Worm (Caenorhabditis elegans) whole organism, young adult: Measurements from ENCODE around the gene dsl-2.
A peak's percentile ranks its signal among the peaks of the same experiment; 100 is the strongest.

Experiments
- F33H1.4 ChIP-seq: fragments of 200-800 bp; sonication (Bioruptor generic); IDR thresholded peaks from 2 replicates; pipeline ENCODE4 v1.3.6; 2022; ENCODE audit warnings: missing genetic modification reagents, missing genetic modification characterization, missing compliant biosample characterization
- F57C9.4 ChIP-seq: sonication (generic microtip); optimal IDR thresholded peaks from 2 replicates; lab custom pipeline; 2017; ENCODE audit warnings: mild to moderate bottlenecking, missing genetic modification characterization, missing compliant biosample characterization
- K11D2.4 ChIP-seq: fragments of 200-800 bp; sonication (Bioruptor generic); IDR thresholded peaks from 2 replicates; pipeline ENCODE4 v1.3.6; 2022; ENCODE audit warnings: missing genetic modification reagents, missing genetic modification characterization, missing compliant biosample characterization
- K12H6.12 ChIP-seq: fragments of 200-800 bp; sonication (Bioruptor generic); optimal IDR thresholded peaks from 2 replicates; lab custom pipeline; 2018; ENCODE audit warnings: mild to moderate bottlenecking, missing genetic modification characterization, missing compliant biosample characterization
- Y53F4B.3 ChIP-seq: fragments of 200-800 bp; sonication (Bioruptor generic); IDR thresholded peaks from 2 replicates; pipeline ENCODE4 v1.3.6; 2022; ENCODE audit warnings: missing genetic modification reagents, missing genetic modification characterization, missing compliant biosample characterization
- Y79H2A.3 ChIP-seq: fragments of 200-800 bp; sonication (Bioruptor generic); conservative IDR thresholded peaks from 2 replicates; pipeline ENCODE4 v1.3.6; 2022; ENCODE audit warnings: missing genetic modification reagents, missing genetic modification characterization, missing compliant biosample characterization
- attf-5 ChIP-seq: fragments of 200-800 bp; sonication (Bioruptor generic); optimal IDR thresholded peaks from 2 replicates; lab custom pipeline; 2018; ENCODE audit warnings: mild to moderate bottlenecking, missing genetic modification characterization, missing compliant biosample characterization
- bed-1 ChIP-seq: fragments of 200-800 bp; sonication (Bioruptor generic); IDR thresholded peaks from 2 replicates; pipeline ENCODE4 v1.3.6; 2022; ENCODE audit warnings: missing genetic modification reagents, missing genetic modification characterization, missing compliant biosample characterization
- ccch-3 ChIP-seq: fragments of 200-800 bp; sonication (Bioruptor generic); optimal IDR thresholded peaks from 2 replicates; lab custom pipeline; 2018; ENCODE audit warnings: mild to moderate bottlenecking, missing genetic modification characterization, missing compliant biosample characterization
- cebp-1 ChIP-seq, 2 experiments: fragments of 200-800 bp in 1 of 2; sonication (Bioruptor generic) in 1 of 2; sonication (generic microtip) in 1 of 2; IDR thresholded peaks in 1 of 2; optimal IDR thresholded peaks in 1 of 2; 2 replicates each; pipeline versions ENCODE4 v1.3.6 to Lab custom; 2017 to 2022; ENCODE audit warnings: missing compliant biosample characterization in 2 of 2, missing genetic modification characterization in 2 of 2, mild to moderate bottlenecking in 1 of 2, missing genetic modification reagents in 1 of 2, moderate library complexity in 1 of 2
- ceh-27 ChIP-seq: fragments of 200-800 bp; sonication (Bioruptor generic); optimal IDR thresholded peaks from 2 replicates; lab custom pipeline; 2018; ENCODE audit warnings: mild to moderate bottlenecking, missing genetic modification characterization, moderate library complexity, missing compliant biosample characterization
- dox-1 ChIP-seq: fragments of 200-800 bp; sonication (Bioruptor generic); IDR thresholded peaks from 2 replicates; pipeline ENCODE4 v1.3.6; 2022; ENCODE audit warnings: missing genetic modification reagents, missing genetic modification characterization, missing compliant biosample characterization
- egrh-3 ChIP-seq: fragments of 200-800 bp; sonication (Bioruptor generic); IDR thresholded peaks from 2 replicates; pipeline ENCODE4 v1.3.6; 2022; ENCODE audit warnings: missing genetic modification reagents, missing genetic modification characterization, missing compliant biosample characterization
- ekl-4 ChIP-seq: fragments of 200-800 bp; sonication (Bioruptor generic); IDR thresholded peaks from 2 replicates; pipeline ENCODE4 v1.3.6; 2022; ENCODE audit warnings: missing genetic modification reagents, missing genetic modification characterization, missing compliant biosample characterization
- him-1 ChIP-seq: sonication (generic microtip); optimal IDR thresholded peaks from 2 replicates; lab custom pipeline; 2016; ENCODE audit warnings: missing genotype, missing genetic modification reagents, missing genetic modification characterization, missing compliant biosample characterization
- hmg-1.2 ChIP-seq: fragments of 200-800 bp; sonication (Bioruptor generic); IDR thresholded peaks from 2 replicates; pipeline ENCODE4 v1.3.6; 2022; ENCODE audit warnings: missing genetic modification reagents, missing genetic modification characterization, missing compliant biosample characterization
- hmg-20 ChIP-seq: fragments of 200-800 bp; sonication (Bioruptor generic); IDR thresholded peaks from 2 replicates; pipeline ENCODE4 v1.3.6; 2022; ENCODE audit warnings: missing genetic modification reagents, missing genetic modification characterization, missing compliant biosample characterization
- let-526 ChIP-seq: fragments of 200-800 bp; sonication (Bioruptor generic); IDR thresholded peaks from 2 replicates; pipeline ENCODE4 v1.3.6; 2022; ENCODE audit warnings: missing genetic modification reagents, missing genetic modification characterization, missing compliant biosample characterization
- lin-54 ChIP-seq: fragments of 200-800 bp; sonication (Bioruptor generic); optimal IDR thresholded peaks from 2 replicates; lab custom pipeline; 2018; ENCODE audit warnings: mild to moderate bottlenecking, missing genetic modification characterization, missing compliant biosample characterization
- lir-1 ChIP-seq: fragments of 200-800 bp; sonication (Bioruptor generic); conservative IDR thresholded peaks from 2 replicates; pipeline ENCODE4 v1.3.6; 2022; ENCODE audit warnings: missing genetic modification reagents, missing genetic modification characterization, missing compliant biosample characterization
- lsl-1 ChIP-seq: fragments of 200-800 bp; sonication (Bioruptor generic); optimal IDR thresholded peaks from 2 replicates; lab custom pipeline; 2018; ENCODE audit warnings: mild to moderate bottlenecking, missing genetic modification characterization, moderate library complexity, missing compliant biosample characterization
- mcd-1 ChIP-seq: fragments of 200-800 bp; sonication (Bioruptor generic); IDR thresholded peaks from 2 replicates; pipeline ENCODE4 v1.3.6; 2022; ENCODE audit warnings: missing genetic modification reagents, missing genetic modification characterization, missing compliant biosample characterization
- nfya-1 ChIP-seq: sonication (generic microtip); optimal IDR thresholded peaks from 2 replicates; lab custom pipeline; 2017; ENCODE audit warnings: antibody characterized with exemption, missing compliant biosample characterization, missing genetic modification characterization, borderline replicate concordance; ENCODE audit not compliant: insufficient read depth
- nfyb-1 ChIP-seq: fragments of 200-800 bp; sonication (Bioruptor generic); IDR thresholded peaks from 2 replicates; pipeline ENCODE4 v1.3.6; 2022; ENCODE audit warnings: missing genetic modification reagents, missing genetic modification characterization, missing compliant biosample characterization
- nhr-179 ChIP-seq: sonication (generic microtip); optimal IDR thresholded peaks from 2 replicates; lab custom pipeline; 2016; ENCODE audit warnings: mild to moderate bottlenecking, missing genetic modification characterization, missing compliant biosample characterization
- nhr-27 ChIP-seq: fragments of 200-800 bp; sonication (Bioruptor generic); optimal IDR thresholded peaks from 2 replicates; lab custom pipeline; 2018; ENCODE audit warnings: mild to moderate bottlenecking, missing genetic modification characterization, moderate library complexity, missing compliant biosample characterization
- nhr-80 ChIP-seq: sonication (generic microtip); optimal IDR thresholded peaks from 2 replicates; lab custom pipeline; 2016; ENCODE audit warnings: missing genetic modification characterization, missing compliant biosample characterization
- snpc-1.3 ChIP-seq: sonication (generic microtip); optimal IDR thresholded peaks from 2 replicates; lab custom pipeline; 2017; ENCODE audit warnings: missing genetic modification characterization, mild to moderate bottlenecking, missing compliant biosample characterization, antibody characterized with exemption, moderate library complexity, missing genotype, missing genetic modification reagents; ENCODE audit not compliant: insufficient read depth
- snpc-4 ChIP-seq, 5 experiments: fragments of 150-350 bp in 1 of 5; sonication (generic microtip) in 4 of 5; optimal IDR thresholded peaks; 2 replicates each; lab custom pipeline; 2014 to 2018; ENCODE audit warnings: missing genetic modification characterization in 5 of 5, missing biosample characterization in 3 of 5, antibody characterized with exemption in 2 of 5, mild to moderate bottlenecking in 2 of 5, missing compliant biosample characterization in 2 of 5, missing genotype in 2 of 5, moderate library complexity in 2 of 5, missing genetic modification reagents in 1 of 5
- ztf-22 ChIP-seq: fragments of 200-800 bp; sonication (Bioruptor generic); optimal IDR thresholded peaks from 2 replicates; lab custom pipeline; 2018; ENCODE audit warnings: mild to moderate bottlenecking, missing genetic modification characterization, moderate library complexity, missing compliant biosample characterization
- ztf-28 ChIP-seq: fragments of 200-800 bp; sonication (Bioruptor generic); IDR thresholded peaks from 2 replicates; pipeline ENCODE4 v1.3.6; 2022; ENCODE audit warnings: missing genetic modification reagents, missing genetic modification characterization, missing compliant biosample characterization
- ztf-3 ChIP-seq: fragments of 200-800 bp; sonication (Bioruptor generic); optimal IDR thresholded peaks from 2 replicates; lab custom pipeline; 2018; ENCODE audit warnings: mild to moderate bottlenecking, missing genetic modification characterization, missing compliant biosample characterization

Gene dsl-2

DNA sequence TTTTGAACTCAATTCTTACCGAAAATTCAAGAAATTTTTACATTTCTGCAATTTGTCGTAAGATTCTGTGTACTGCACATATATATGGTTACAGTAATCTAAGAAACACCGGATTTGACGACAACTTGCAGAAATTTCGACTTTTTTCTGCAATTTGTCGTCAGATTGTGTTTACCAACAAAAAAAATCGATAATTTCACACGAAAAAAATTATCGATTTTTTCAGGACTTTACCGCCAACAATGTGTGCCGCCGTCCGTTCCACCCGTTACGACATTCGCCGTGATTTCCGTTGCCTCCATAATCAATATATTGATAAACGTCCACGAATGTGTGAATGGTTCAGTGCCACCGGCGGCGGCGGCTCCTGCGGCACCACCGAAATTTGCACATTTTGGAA lies 30.4 kb downstream of the dsl-2 start:
- TF ChIP-seq lsl-1 (GFP tag; lab: Kevin White, UChicago) = peak; percentile 45
- no peak for TF ChIP-seq hmg-20

ce11 chrIV:1170408-1170807 lies 34.4 kb downstream of the dsl-2 start, which contains the start of gene cec-2:
cec-2 (plus strand) TSS chrIV:1170708.
- no peak for TF ChIP-seq nhr-80
- TF ChIP-seq nfya-1 (tag; lab: Kevin White, UChicago) = no peak
- no peak for TF ChIP-seq F33H1.4 (GFP tag; lab: Robert Waterston, UW)
- no peak for TF ChIP-seq lir-1 (GFP tag; lab: Robert Waterston, UW)
- no peak for TF ChIP-seq ekl-4 (GFP tag; lab: Robert Waterston, UW)
- TF ChIP-seq, all 124 proteins: peak for 0

DNA sequence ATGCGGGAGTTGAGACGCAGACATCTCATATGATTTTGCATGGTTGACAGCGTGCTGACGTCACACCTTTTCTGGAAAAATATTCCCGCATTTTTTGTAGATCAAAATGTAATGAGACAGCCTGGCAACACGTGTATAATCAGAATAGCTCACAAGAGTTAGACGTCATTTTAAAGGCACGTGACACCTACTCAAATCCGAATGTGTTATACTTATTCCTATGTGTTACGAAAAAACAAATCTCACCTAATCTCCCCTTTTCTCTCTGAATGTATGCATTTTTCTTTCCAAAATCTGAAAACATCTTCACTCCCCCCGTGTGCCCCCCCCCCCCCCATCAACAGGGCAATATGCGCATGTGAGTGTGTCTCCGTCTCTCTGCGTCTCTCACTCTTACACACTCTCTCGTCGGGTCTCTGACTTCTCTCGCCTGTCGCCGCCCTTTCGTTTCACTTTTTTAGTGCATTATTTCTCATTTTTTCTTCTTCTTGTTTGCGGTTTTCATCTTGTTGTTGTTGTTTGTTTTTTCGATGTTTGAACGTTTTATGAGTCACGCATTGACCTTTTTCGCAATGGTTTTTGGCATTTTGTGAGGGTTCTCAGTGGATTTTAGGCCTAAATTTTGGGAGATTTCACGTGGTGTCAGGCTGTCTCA lies 36.3 kb downstream of the dsl-2 start:
- TF ChIP-seq nhr-27 (tag; lab: Kevin White, UChicago) (no peak), ccch-3 (GFP tag; lab: Kevin White, UChicago) (no peak), attf-5 (GFP tag; lab: Kevin White, UChicago) (peak; percentile 66), cebp-1 (GFP tag; IDR thresholded peaks at IDR 0.05; lab: Robert Waterston, UW) (no peak), cebp-1 (tag; optimal IDR thresholded peaks at IDR 0.05; lab: Kevin White, UChicago) (peak; percentile 65), K12H6.12 (tag; lab: Kevin White, UChicago) (peak; percentile 25), nfyb-1 (GFP tag; lab: Robert Waterston, UW) (0 out of 2 replicates have a peak, but pooled peaks have one; percentile 26), dox-1 (peak; percentile 71), mcd-1 (GFP tag; lab: Robert Waterston, UW) (peak; percentile 50; the same call in 1 of the 2 replicates), him-1 (tag; lab: Kevin White, UChicago) (no peak), ztf-22 (GFP tag; lab: Kevin White, UChicago) (no peak), hmg-1.2 (peak; percentile 98), egrh-3 (GFP tag; lab: Robert Waterston, UW) (peak; percentile 65; the same call in 1 of the 2 replicates), lin-54 (GFP tag; lab: Kevin White, UChicago) (peak; percentile 15), ceh-27 (peak; percentile 65)

DNA sequence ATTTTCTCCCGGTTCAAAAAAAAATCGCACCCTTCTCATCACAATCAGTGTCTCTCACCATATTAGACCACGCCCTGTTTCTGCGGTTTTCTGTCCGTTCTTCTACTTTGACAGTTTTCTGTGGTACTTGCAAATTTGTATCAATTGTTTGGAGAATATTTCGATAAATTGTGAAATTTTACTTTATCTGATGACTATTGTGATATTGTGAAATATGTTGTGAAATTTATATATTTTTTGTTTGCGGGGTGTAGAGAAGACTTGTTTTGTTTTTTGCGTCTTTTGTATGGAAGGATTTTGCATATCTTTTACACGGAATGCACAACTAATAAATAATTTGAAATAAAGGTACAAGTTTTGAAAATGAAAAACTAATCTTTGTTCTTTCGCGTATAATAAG lies 37.4 kb downstream of the dsl-2 start:
- no peak for TF ChIP-seq Y79H2A.3 (GFP tag; lab: Robert Waterston, UW)
- no peak for TF ChIP-seq cebp-1 (GFP tag; IDR thresholded peaks at IDR 0.05; lab: Robert Waterston, UW)
- TF ChIP-seq cebp-1 (tag; optimal IDR thresholded peaks at IDR 0.05; lab: Kevin White, UChicago) = peak; percentile 88
- TF ChIP-seq, all 124 proteins: peak for 1

DNA sequence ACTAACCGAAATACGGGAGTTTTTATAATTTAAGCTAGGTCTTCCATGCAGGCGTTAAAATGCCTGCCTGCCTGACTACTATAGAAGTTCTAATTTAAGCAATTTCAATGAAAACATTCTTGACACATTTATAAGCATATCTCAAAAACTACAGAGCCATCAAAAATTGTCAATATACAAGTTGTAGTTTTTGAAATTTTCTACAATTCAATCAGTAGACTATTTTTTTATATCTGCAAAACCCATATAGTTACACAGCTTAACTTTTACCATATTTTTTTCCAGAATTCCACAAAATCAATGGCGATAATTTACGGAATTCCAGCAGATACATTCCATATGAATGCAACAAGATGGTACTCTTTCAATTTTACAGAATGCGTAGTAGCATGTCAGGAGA lies 41.6 kb downstream of the dsl-2 start, which contains the start of gene C50A2.7:
Gene C50A2.7 (plus strand): TSS at position 301 of the 400 bp plus-strand sequence.
- TF ChIP-seq snpc-1.3 (no peak), F57C9.4 (tag; lab: Kevin White, UChicago) (no peak), nhr-179 (no peak), bed-1 (GFP tag; lab: Robert Waterston, UW) (no peak), K11D2.4 (GFP tag; lab: Robert Waterston, UW) (no peak), ztf-28 (GFP tag; lab: Robert Waterston, UW) (no peak), nfya-1 (tag; lab: Kevin White, UChicago) (no peak), ztf-3 (GFP tag; lab: Kevin White, UChicago) (no peak), snpc-4 (GFP tag; optimal IDR thresholded peaks at IDR 0.05; lab: Kevin White, UChicago) (no peak), snpc-4 (tag; optimal IDR thresholded peaks at IDR 0.05; lab: Kevin White, UChicago) (no peak), let-526 (no peak), Y53F4B.3 (GFP tag; lab: Robert Waterston, UW) (no peak)
- TF ChIP-seq, all 124 proteins: peak for 0
